Fruit fly (Drosophila melanogaster): Measurements from ENCODE around the gene S6k.

S6k gene

DNA sequence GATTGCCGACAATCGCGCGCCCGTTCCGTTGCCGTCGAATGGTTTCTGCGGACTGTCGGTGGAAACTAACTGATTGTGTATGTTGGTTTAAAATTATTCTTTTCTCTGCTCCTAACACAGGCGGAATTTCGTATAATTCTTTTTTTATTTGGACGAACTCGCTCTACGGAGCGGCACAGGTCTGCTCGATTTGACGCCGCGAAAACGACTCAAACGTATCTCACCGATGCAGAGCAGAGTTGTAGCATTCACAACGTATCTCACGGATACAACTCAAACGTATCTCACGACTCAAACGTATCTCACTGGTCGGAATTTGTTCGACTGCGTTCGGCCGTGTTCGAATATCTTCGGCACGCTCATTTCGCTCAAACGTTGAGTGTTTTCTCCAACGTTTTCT, 34.7 kb upstream of the S6k start, which contains the start of gene vn (continued):
- TF ChIP-seq CG42726 (GFP tag; IDR thresholded peaks at IDR 0.05; ENCODE audit: partially characterized antibody), result peak; percentile 56; the same call in 1 of the 2 replicates
- no peak for TF ChIP-seq Sox100B (GFP tag; optimal IDR thresholded peaks at IDR 0.05)
- TF ChIP-seq HmgZ (tag; optimal IDR thresholded peaks at IDR 0.05), result peak; percentile 17
- no peak for TF ChIP-seq Hey (tag; optimal IDR thresholded peaks at IDR 0.05)
- no peak for TF ChIP-seq h (optimal IDR thresholded peaks at IDR 0.05)
- no peak for TF ChIP-seq trh (GFP tag; optimal IDR thresholded peaks at IDR 0.05)
- TF ChIP-seq Awh (GFP tag; IDR thresholded peaks at IDR 0.05), result no peak
- no peak for TF ChIP-seq Pdp1 (GFP tag; optimal IDR thresholded peaks at IDR 0.05)
- TF ChIP-seq ems (GFP tag; optimal IDR thresholded peaks at IDR 0.05), result no peak
- no peak for TF ChIP-seq CG3163 (GFP tag; optimal IDR thresholded peaks at IDR 0.05)
- no peak for TF ChIP-seq CG11560 (tag; IDR thresholded peaks at IDR 0.05)
- no peak for TF ChIP-seq CG8281 (tag; optimal IDR thresholded peaks at IDR 0.05)
- no peak for TF ChIP-seq CG9817 (tag; optimal IDR thresholded peaks at IDR 0.05)
- TF ChIP-seq CG7839 (tag; optimal IDR thresholded peaks at IDR 0.05), result no peak
- TF ChIP-seq CG10274 (GFP tag; optimal IDR thresholded peaks at IDR 0.05), result no peak
- no peak for TF ChIP-seq chif (GFP tag; optimal IDR thresholded peaks at IDR 0.05)
- TF ChIP-seq CG5180 (GFP tag; optimal IDR thresholded peaks at IDR 0.05), result peak; percentile 99
- no peak for TF ChIP-seq tap (tag; optimal IDR thresholded peaks at IDR 0.05)
- no peak for TF ChIP-seq phol (tag; optimal IDR thresholded peaks at IDR 0.05)
- TF ChIP-seq Six4 (GFP tag; optimal IDR thresholded peaks at IDR 0.05), result no peak
- TF ChIP-seq CG13123 (GFP tag; optimal IDR thresholded peaks at IDR 0.05), result no peak
- peak; percentile 41 for TF ChIP-seq kni (GFP tag; optimal IDR thresholded peaks at IDR 0.05)
- no peak for TF ChIP-seq Xbp1 (GFP tag; optimal IDR thresholded peaks at IDR 0.05)
- no peak for TF ChIP-seq CG7556 (GFP tag; optimal IDR thresholded peaks at IDR 0.05)
- TF ChIP-seq Rfx (GFP tag; IDR thresholded peaks at IDR 0.05), result no peak
- TF ChIP-seq Oaz (GFP tag; IDR thresholded peaks at IDR 0.05), result no peak
- TF ChIP-seq z (GFP tag; IDR thresholded peaks at IDR 0.05), result peak; percentile 100
- peak; percentile 76 for TF ChIP-seq bbx (GFP tag; IDR thresholded peaks at IDR 0.05; ENCODE audit: partially characterized antibody)
- TF ChIP-seq sqz (GFP tag; optimal IDR thresholded peaks at IDR 0.05), result no peak
- no peak for TF ChIP-seq CG17912 (GFP tag; optimal IDR thresholded peaks at IDR 0.05)
- no peak for TF ChIP-seq al (GFP tag; IDR thresholded peaks at IDR 0.05)
- no peak for TF ChIP-seq Dref (GFP tag; IDR thresholded peaks at IDR 0.05)
- peak; percentile 6 for TF ChIP-seq zf30C (GFP tag; optimal IDR thresholded peaks at IDR 0.05)
- TF ChIP-seq C15 (GFP tag; IDR thresholded peaks at IDR 0.05), result no peak
- peak; percentile 96 for TF ChIP-seq Jarid2 (GFP tag; optimal IDR thresholded peaks at IDR 0.05)
- TF ChIP-seq CG17359 (tag; optimal IDR thresholded peaks at IDR 0.05), result no peak
- TF ChIP-seq Scr (GFP tag; IDR thresholded peaks at IDR 0.05; ENCODE audit: partially characterized antibody), result peak; percentile 50; the same call in 1 of the 2 replicates
- no peak for TF ChIP-seq grn (GFP tag; optimal IDR thresholded peaks at IDR 0.05)
- TF ChIP-seq hth (optimal IDR thresholded peaks at IDR 0.05), result no peak

- TF ChIP-seq CG33557 (GFP tag; optimal IDR thresholded peaks at IDR 0.05) (peak; percentile 3), CG6791 (GFP tag; IDR thresholded peaks at IDR 0.05; ENCODE audit: partially characterized antibody) (peak; percentile 47; the same call in 1 of the 3 replicates), Eip74EF (GFP tag; optimal IDR thresholded peaks at IDR 0.05) (no peak), CG17385 (GFP tag; optimal IDR thresholded peaks at IDR 0.05) (no peak), odd (GFP tag; optimal IDR thresholded peaks at IDR 0.05) (peak; percentile 3), ftz-f1 (GFP tag; optimal IDR thresholded peaks at IDR 0.05) (peak; percentile 15), CG5180 (GFP tag; optimal IDR thresholded peaks at IDR 0.05) (peak; percentile 59), Ets65A (GFP tag) (peak; percentile 16), CG31388 (GFP tag; optimal IDR thresholded peaks at IDR 0.05) (no peak), lab (GFP tag; optimal IDR thresholded peaks at IDR 0.05) (peak; percentile 8), sob (GFP tag; IDR thresholded peaks at IDR 0.05) (peak; percentile 18; the same call in 1 of the 2 replicates), sd (tag; optimal IDR thresholded peaks at IDR 0.05) (peak; percentile 0), crol (GFP tag; IDR thresholded peaks at IDR 0.05) (peak; percentile 65), CG2199 (GFP tag; IDR thresholded peaks at IDR 0.05) (0 out of 3 replicates have a peak, but pooled peaks have one; percentile 9)
Observed at dm6 chr3L:5843895-5844576, 33.3 kb upstream of the S6k start.

All from whole organism, embryonic.